Worm (Caenorhabditis elegans) whole organism, young adult: ENCODE measurements around the gene C25D7.9.
A peak's percentile ranks its signal among the peaks of the same experiment; 100 is the strongest.

Source experiments
- B0019.2 ChIP-seq: fragments of 200-800 bp; sonication (Bioruptor generic); conservative IDR thresholded peaks from 2 replicates; pipeline ENCODE4 v1.3.6; 2022; ENCODE audit warnings: missing genetic modification reagents, missing genetic modification characterization, missing compliant biosample characterization
- B0261.1 ChIP-seq: sonication (generic microtip); optimal IDR thresholded peaks from 2 replicates; lab custom pipeline; 2016; ENCODE audit warnings: mild to moderate bottlenecking, missing genetic modification characterization, moderate library complexity, missing compliant biosample characterization
- D2030.7 ChIP-seq: fragments of 200-800 bp; sonication (Bioruptor generic); IDR thresholded peaks from 2 replicates; pipeline ENCODE4 v1.3.6; 2022; ENCODE audit warnings: missing genetic modification reagents, missing genetic modification characterization, missing compliant biosample characterization
- F22D6.2 ChIP-seq: sonication (generic microtip); optimal IDR thresholded peaks from 2 replicates; lab custom pipeline; 2016; ENCODE audit warnings: mild to moderate bottlenecking, missing genetic modification characterization, missing compliant biosample characterization
- F23B12.7 ChIP-seq: sonication (generic microtip); optimal IDR thresholded peaks from 2 replicates; lab custom pipeline; 2017; ENCODE audit warnings: missing genetic modification characterization, mild to moderate bottlenecking, missing compliant biosample characterization, antibody characterized with exemption, moderate library complexity; ENCODE audit not compliant: insufficient read depth
- F33H1.4 ChIP-seq: fragments of 200-800 bp; sonication (Bioruptor generic); IDR thresholded peaks from 2 replicates; pipeline ENCODE4 v1.3.6; 2022; ENCODE audit warnings: missing genetic modification reagents, missing genetic modification characterization, missing compliant biosample characterization
- F57C9.4 ChIP-seq: sonication (generic microtip); optimal IDR thresholded peaks from 2 replicates; lab custom pipeline; 2017; ENCODE audit warnings: mild to moderate bottlenecking, missing genetic modification characterization, missing compliant biosample characterization
- Y53G8AR.9 ChIP-seq: fragments of 200-800 bp; sonication (Bioruptor generic); conservative IDR thresholded peaks from 2 replicates; pipeline ENCODE4 v1.3.6; 2022; ENCODE audit warnings: missing genetic modification reagents, missing genetic modification characterization, missing compliant biosample characterization
- ZK185.1 ChIP-seq: sonication (generic microtip); optimal IDR thresholded peaks from 2 replicates; lab custom pipeline; 2016; ENCODE audit warnings: mild to moderate bottlenecking, missing genetic modification characterization, missing compliant biosample characterization; ENCODE audit not compliant: poor library complexity, severe bottlenecking
- athp-1 ChIP-seq: sonication (generic microtip); optimal IDR thresholded peaks from 2 replicates; lab custom pipeline; 2017; ENCODE audit warnings: mild to moderate bottlenecking, missing genetic modification characterization, missing compliant biosample characterization
- attf-5 ChIP-seq: fragments of 200-800 bp; sonication (Bioruptor generic); optimal IDR thresholded peaks from 2 replicates; lab custom pipeline; 2018; ENCODE audit warnings: mild to moderate bottlenecking, missing genetic modification characterization, missing compliant biosample characterization
- attf-6 ChIP-seq: fragments of 200-800 bp; sonication (Bioruptor generic); IDR thresholded peaks from 2 replicates; pipeline ENCODE4 v1.3.6; 2022; ENCODE audit warnings: missing genetic modification reagents, missing genetic modification characterization, missing compliant biosample characterization
- bed-1 ChIP-seq: fragments of 200-800 bp; sonication (Bioruptor generic); IDR thresholded peaks from 2 replicates; pipeline ENCODE4 v1.3.6; 2022; ENCODE audit warnings: missing genetic modification reagents, missing genetic modification characterization, missing compliant biosample characterization
- cebp-2 ChIP-seq: fragments of 200-800 bp; sonication (Bioruptor generic); IDR thresholded peaks from 2 replicates; pipeline ENCODE4 v1.3.6; 2022; ENCODE audit warnings: missing genetic modification characterization, missing compliant biosample characterization
- ceh-100 ChIP-seq: fragments of 200-800 bp; sonication (Bioruptor generic); IDR thresholded peaks from 2 replicates; pipeline ENCODE4 v1.3.6; 2022; ENCODE audit warnings: missing genetic modification reagents, missing genetic modification characterization, missing compliant biosample characterization
- ceh-91 ChIP-seq: fragments of 200-800 bp; sonication (Bioruptor generic); IDR thresholded peaks from 2 replicates; pipeline ENCODE4 v1.3.6; 2022; ENCODE audit warnings: missing genetic modification reagents, missing genetic modification characterization, missing compliant biosample characterization
- die-1 ChIP-seq: sonication (generic microtip); optimal IDR thresholded peaks from 2 replicates; lab custom pipeline; 2016; ENCODE audit warnings: missing genotype, mild to moderate bottlenecking, missing genetic modification characterization, missing compliant biosample characterization
- dox-1 ChIP-seq: fragments of 200-800 bp; sonication (Bioruptor generic); IDR thresholded peaks from 2 replicates; pipeline ENCODE4 v1.3.6; 2022; ENCODE audit warnings: missing genetic modification reagents, missing genetic modification characterization, missing compliant biosample characterization
- efl-1 ChIP-seq: fragments of 150-350 bp; optimal IDR thresholded peaks from 2 replicates; lab custom pipeline; 2014; ENCODE audit warnings: missing biosample characterization, missing genetic modification reagents, missing genetic modification characterization
- him-1 ChIP-seq: sonication (generic microtip); optimal IDR thresholded peaks from 2 replicates; lab custom pipeline; 2016; ENCODE audit warnings: missing genotype, missing genetic modification reagents, missing genetic modification characterization, missing compliant biosample characterization
- hmg-1.2 ChIP-seq: fragments of 200-800 bp; sonication (Bioruptor generic); IDR thresholded peaks from 2 replicates; pipeline ENCODE4 v1.3.6; 2022; ENCODE audit warnings: missing genetic modification reagents, missing genetic modification characterization, missing compliant biosample characterization
- hrde-1 ChIP-seq: sonication (generic microtip); optimal IDR thresholded peaks from 2 replicates; lab custom pipeline; 2016; ENCODE audit warnings: missing genetic modification characterization, mild to moderate bottlenecking, missing compliant biosample characterization, moderate library complexity, missing genotype, missing genetic modification reagents, borderline replicate concordance
- lag-1 ChIP-seq: fragments of 200-800 bp; sonication (Bioruptor generic); IDR thresholded peaks from 2 replicates; pipeline ENCODE4 v1.3.6; 2022; ENCODE audit warnings: missing genetic modification reagents, missing genetic modification characterization, missing compliant biosample characterization
- lin-54 ChIP-seq: fragments of 200-800 bp; sonication (Bioruptor generic); optimal IDR thresholded peaks from 2 replicates; lab custom pipeline; 2018; ENCODE audit warnings: mild to moderate bottlenecking, missing genetic modification characterization, missing compliant biosample characterization
- madf-10 ChIP-seq: sonication (generic microtip); optimal IDR thresholded peaks from 2 replicates; lab custom pipeline; 2016; ENCODE audit warnings: mild to moderate bottlenecking, missing genetic modification characterization, missing compliant biosample characterization
- madf-6 ChIP-seq: fragments of 200-800 bp; sonication (Bioruptor generic); IDR thresholded peaks from 2 replicates; pipeline ENCODE4 v1.3.6; 2022; ENCODE audit warnings: missing genetic modification reagents, missing genetic modification characterization, missing compliant biosample characterization
- madf-8 ChIP-seq: fragments of 200-800 bp; sonication (Bioruptor generic); conservative IDR thresholded peaks from 2 replicates; pipeline ENCODE4 v1.3.6; 2022; ENCODE audit warnings: missing genetic modification reagents, missing genetic modification characterization, missing compliant biosample characterization
- mcd-1 ChIP-seq: fragments of 200-800 bp; sonication (Bioruptor generic); IDR thresholded peaks from 2 replicates; pipeline ENCODE4 v1.3.6; 2022; ENCODE audit warnings: missing genetic modification reagents, missing genetic modification characterization, missing compliant biosample characterization
- mxl-1 ChIP-seq: sonication (generic microtip); optimal IDR thresholded peaks from 2 replicates; lab custom pipeline; 2016; ENCODE audit warnings: missing genetic modification characterization, missing compliant biosample characterization
- nfyb-1 ChIP-seq: fragments of 200-800 bp; sonication (Bioruptor generic); IDR thresholded peaks from 2 replicates; pipeline ENCODE4 v1.3.6; 2022; ENCODE audit warnings: missing genetic modification reagents, missing genetic modification characterization, missing compliant biosample characterization
- pbrm-1 ChIP-seq: fragments of 200-800 bp; sonication (Bioruptor generic); IDR thresholded peaks from 2 replicates; pipeline ENCODE4 v1.3.6; 2022; ENCODE audit warnings: missing genetic modification reagents, missing genetic modification characterization, missing compliant biosample characterization
- rcor-1 ChIP-seq: fragments of 200-800 bp; sonication (Bioruptor generic); IDR thresholded peaks from 2 replicates; pipeline ENCODE4 v1.3.6; 2022; ENCODE audit warnings: missing genetic modification reagents, missing genetic modification characterization, missing compliant biosample characterization
- rec-8 ChIP-seq, 2 experiments: sonication (generic microtip); optimal IDR thresholded peaks; 2 replicates each; lab custom pipeline; 2016; ENCODE audit warnings: mild to moderate bottlenecking in 2 of 2, missing genetic modification characterization in 2 of 2, missing genetic modification reagents in 2 of 2, missing genotype in 2 of 2, missing biosample characterization in 1 of 2, missing compliant biosample characterization in 1 of 2, moderate library complexity in 1 of 2
- snpc-1.1 ChIP-seq: sonication (generic microtip); optimal IDR thresholded peaks from 2 replicates; lab custom pipeline; 2017; ENCODE audit warnings: missing genetic modification characterization, mild to moderate bottlenecking, missing compliant biosample characterization, antibody characterized with exemption, moderate library complexity, missing genotype, missing genetic modification reagents; ENCODE audit not compliant: insufficient read depth
- snpc-1.3 ChIP-seq: sonication (generic microtip); optimal IDR thresholded peaks from 2 replicates; lab custom pipeline; 2017; ENCODE audit warnings: missing genetic modification characterization, mild to moderate bottlenecking, missing compliant biosample characterization, antibody characterized with exemption, moderate library complexity, missing genotype, missing genetic modification reagents; ENCODE audit not compliant: insufficient read depth
- snpc-3.4 ChIP-seq: sonication (generic microtip); optimal IDR thresholded peaks from 2 replicates; lab custom pipeline; 2017; ENCODE audit warnings: missing genetic modification characterization, mild to moderate bottlenecking, missing compliant biosample characterization, antibody characterized with exemption, moderate library complexity, missing genotype, missing genetic modification reagents
- snpc-4 ChIP-seq, 5 experiments: fragments of 150-350 bp in 1 of 5; sonication (generic microtip) in 4 of 5; optimal IDR thresholded peaks; 2 replicates each; lab custom pipeline; 2014 to 2018; ENCODE audit warnings: missing genetic modification characterization in 5 of 5, missing biosample characterization in 3 of 5, antibody characterized with exemption in 2 of 5, mild to moderate bottlenecking in 2 of 5, missing compliant biosample characterization in 2 of 5, missing genotype in 2 of 5, moderate library complexity in 2 of 5, missing genetic modification reagents in 1 of 5
- sptf-2 ChIP-seq: fragments of 200-800 bp; sonication (Bioruptor generic); optimal IDR thresholded peaks from 2 replicates; lab custom pipeline; 2018; ENCODE audit warnings: mild to moderate bottlenecking, missing genetic modification characterization, missing compliant biosample characterization
- tbp1 ChIP-seq: fragments of 200-800 bp; sonication (Bioruptor generic); optimal IDR thresholded peaks from 2 replicates; lab custom pipeline; 2018; ENCODE audit warnings: mild to moderate bottlenecking, missing genetic modification characterization, missing compliant biosample characterization
- tlf-1 ChIP-seq: fragments of 200-800 bp; sonication (Bioruptor generic); optimal IDR thresholded peaks from 2 replicates; lab custom pipeline; 2018; ENCODE audit warnings: mild to moderate bottlenecking, missing genetic modification characterization, missing compliant biosample characterization
- unc-130 ChIP-seq: sonication (generic microtip); optimal IDR thresholded peaks from 2 replicates; lab custom pipeline; 2016; ENCODE audit warnings: missing genetic modification reagents, missing genetic modification characterization, missing compliant biosample characterization
- xnd-1 ChIP-seq: sonication (generic microtip); optimal IDR thresholded peaks from 2 replicates; lab custom pipeline; 2016; ENCODE audit warnings: missing genotype, missing genetic modification reagents, missing genetic modification characterization, missing compliant biosample characterization
- ztf-25 ChIP-seq: fragments of 200-800 bp; sonication (Bioruptor generic); IDR thresholded peaks from 2 replicates; pipeline ENCODE4 v1.3.6; 2022; ENCODE audit warnings: missing genetic modification reagents, missing genetic modification characterization, missing compliant biosample characterization
- ztf-6 ChIP-seq: fragments of 200-800 bp; sonication (Bioruptor generic); IDR thresholded peaks from 2 replicates; pipeline ENCODE4 v1.3.6; 2022; ENCODE audit warnings: missing genetic modification reagents, missing genetic modification characterization, missing compliant biosample characterization

C25D7.9 gene

DNA sequence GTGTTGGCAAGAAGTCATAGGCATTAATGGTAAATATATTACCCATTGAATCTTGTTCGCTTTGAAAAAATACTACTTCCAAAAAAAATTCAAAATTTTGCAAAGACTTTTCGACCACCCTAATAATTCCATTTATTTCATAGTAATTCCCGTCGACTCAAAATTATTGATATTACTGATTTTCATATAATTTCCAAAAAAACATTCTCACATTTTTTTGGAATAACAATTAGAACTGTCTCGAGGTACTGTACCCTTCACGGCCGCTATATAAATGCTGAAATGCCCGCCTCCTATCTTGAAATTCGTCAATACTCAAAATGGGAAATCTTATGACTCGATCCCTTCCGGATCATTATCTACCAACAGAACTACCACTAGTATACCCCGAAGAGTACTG is 41.4 kb upstream of the C25D7.9 start, which contains the start of gene F14H8.4:
Gene F14H8.4 (plus strand): TSS at position 301 of the 400 bp plus-strand sequence.
- TF ChIP-seq attf-5 (GFP tag; lab: Kevin White, UChicago) = no peak
- no peak for TF ChIP-seq B0019.2
- no peak for TF ChIP-seq rec-8 (tag; optimal IDR thresholded peaks at IDR 0.05; lab: Kevin White, UChicago)

DNA sequence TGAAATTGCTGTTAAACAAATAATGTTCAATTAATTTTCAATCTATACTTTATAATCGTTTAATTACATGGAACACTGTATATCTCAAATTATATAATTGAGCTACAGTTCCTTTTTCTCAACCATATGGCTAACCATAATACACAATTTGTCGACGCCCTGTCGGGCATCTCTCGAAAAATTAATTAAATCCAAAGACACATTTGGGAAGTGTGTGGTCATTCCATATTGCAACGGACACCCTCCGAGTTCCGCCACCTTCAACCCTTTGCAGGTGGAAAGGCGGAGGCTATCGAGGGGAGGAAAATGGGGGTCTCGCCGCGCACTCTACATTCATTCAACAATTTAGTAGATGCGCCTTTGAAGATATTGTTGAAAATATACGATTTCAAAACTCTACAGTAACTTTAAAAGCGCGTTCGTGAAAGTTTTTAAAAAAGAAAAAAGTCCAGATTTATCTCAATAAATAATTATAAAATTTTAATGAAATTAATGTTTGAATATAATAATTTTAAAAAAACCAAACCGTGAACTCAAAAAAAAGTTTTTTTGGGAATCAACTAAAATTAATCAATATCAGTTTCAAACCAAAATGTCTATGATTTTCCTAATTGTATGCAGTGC is 35.9 kb upstream of the C25D7.9 start, which contains the start of gene F14H8.8:
Gene F14H8.8 (plus strand): TSS at position 574 of the 624 bp plus-strand sequence.
- no peak for TF ChIP-seq attf-5 (GFP tag; lab: Kevin White, UChicago)
- TF ChIP-seq D2030.7 (GFP tag; lab: Robert Waterston, UW) = peak; percentile 73
- no peak for TF ChIP-seq sptf-2
- peak; percentile 3 for TF ChIP-seq hrde-1 (tag; lab: Kevin White, UChicago)
- TF ChIP-seq pbrm-1 (GFP tag; lab: Robert Waterston, UW) = peak; percentile 86
- no peak for TF ChIP-seq bed-1 (GFP tag; lab: Robert Waterston, UW)
- peak; percentile 4 for TF ChIP-seq die-1 (tag; lab: Kevin White, UChicago)
- TF ChIP-seq hmg-1.2 = peak; percentile 73
- TF ChIP-seq attf-6 = peak; percentile 72
- TF ChIP-seq madf-10 = no peak
- peak; percentile 93 for TF ChIP-seq snpc-1.3
- peak; percentile 96 for TF ChIP-seq snpc-4 (GFP tag; optimal IDR thresholded peaks at IDR 0.05; lab: Kevin White, UChicago)
- peak; percentile 87 to 98 (median 96) for TF ChIP-seq snpc-4 (tag; optimal IDR thresholded peaks at IDR 0.05; lab: Kevin White, UChicago)
- TF ChIP-seq madf-8 (GFP tag; lab: Robert Waterston, UW) = peak; percentile 29; the same call in 1 of the 2 replicates
- TF ChIP-seq tlf-1 (GFP tag; lab: Kevin White, UChicago) = peak; percentile 30
- no peak for TF ChIP-seq ztf-25 (GFP tag; lab: Robert Waterston, UW)
- 0 out of 2 replicates have a peak, but pooled peaks have one; percentile 15 for TF ChIP-seq nfyb-1
- peak; percentile 47 for TF ChIP-seq lin-54 (GFP tag; lab: Kevin White, UChicago)
- TF ChIP-seq F57C9.4 (tag; lab: Kevin White, UChicago) = no peak
- peak; percentile 97 for TF ChIP-seq snpc-1.1
- peak; percentile 46 for TF ChIP-seq xnd-1 (tag; lab: Kevin White, UChicago)
- no peak for TF ChIP-seq lag-1 (GFP tag; lab: Robert Waterston, UW)
- peak; percentile 33 for TF ChIP-seq F23B12.7 (tag; lab: Kevin White, UChicago)
- peak; percentile 59; the same call in 1 of the 2 replicates for TF ChIP-seq Y53G8AR.9 (GFP tag; lab: Robert Waterston, UW)
- TF ChIP-seq unc-130 = no peak
- peak; percentile 15 for TF ChIP-seq athp-1
- peak; percentile 54 for TF ChIP-seq efl-1
- TF ChIP-seq B0261.1 (tag; lab: Kevin White, UChicago) = peak; percentile 14
- TF ChIP-seq F22D6.2 (tag; lab: Kevin White, UChicago) = no peak
- peak; percentile 65 for TF ChIP-seq F33H1.4
- peak; percentile 93 for TF ChIP-seq him-1 (tag; lab: Kevin White, UChicago)
- TF ChIP-seq tbp1 (GFP tag; lab: Kevin White, UChicago) = peak; percentile 77
- TF ChIP-seq snpc-3.4 (tag; lab: Kevin White, UChicago) = peak; percentile 96
- TF ChIP-seq dox-1 (GFP tag; lab: Robert Waterston, UW) = peak; percentile 79
- TF ChIP-seq ztf-6 (GFP tag; lab: Robert Waterston, UW) = no peak
- peak; percentile 2 for TF ChIP-seq ZK185.1 (tag; lab: Kevin White, UChicago)
- TF ChIP-seq ceh-100 (GFP tag; lab: Robert Waterston, UW) = peak; percentile 60
- peak; percentile 80 for TF ChIP-seq rcor-1 (GFP tag; lab: Robert Waterston, UW)
- peak; percentile 88 for TF ChIP-seq madf-6 (GFP tag; lab: Robert Waterston, UW)
- TF ChIP-seq cebp-2 (GFP tag; lab: Robert Waterston, UW) = no peak
- TF ChIP-seq ceh-91 (GFP tag; lab: Robert Waterston, UW) = peak; percentile 37; the same call in 1 of the 2 replicates
- no peak for TF ChIP-seq mxl-1
- TF ChIP-seq mcd-1 (GFP tag; lab: Robert Waterston, UW) = peak; percentile 72
